Fruit fly (Drosophila melanogaster) whole organism, embryonic: ENCODE results near the gene RabX4.

Experiments
- Bgb ChIP-seq: fragments of 200-800 bp; sonication (Bioruptor generic); IDR thresholded peaks from 2 replicates; pipeline ENCODE4 v1.3.6; 2022; ENCODE audit warnings: missing biosample characterization, missing genetic modification characterization; ENCODE audit not compliant: partially characterized antibody
- BtbVII ChIP-seq: fragments of 200-800 bp; sonication (Bioruptor generic); optimal IDR thresholded peaks from 3 replicates; lab custom pipeline; 2017; ENCODE audit warnings: missing biosample characterization, mild to moderate bottlenecking, missing genetic modification characterization
- CG11085 ChIP-seq: fragments of 200-800 bp; sonication (Bioruptor generic); IDR thresholded peaks from 2 replicates; pipeline ENCODE4 v1.3.6; 2022; ENCODE audit warnings: missing biosample characterization, missing genetic modification characterization
- CG12769 ChIP-seq: fragments of 200-800 bp; sonication (Bioruptor generic); optimal IDR thresholded peaks from 2 replicates; lab custom pipeline; 2019; ENCODE audit warnings: missing biosample characterization, mild to moderate bottlenecking, missing genetic modification characterization, moderate library complexity
- CG13287 ChIP-seq: fragments of 200-800 bp; sonication (Bioruptor generic); IDR thresholded peaks from 2 replicates; pipeline ENCODE4 v1.3.6; 2022; ENCODE audit warnings: missing biosample characterization, missing genetic modification characterization; ENCODE audit not compliant: partially characterized antibody
- CG14667 ChIP-seq: fragments of 200-800 bp; sonication (Bioruptor generic); IDR thresholded peaks from 2 replicates; pipeline ENCODE4 v1.3.6; 2022; ENCODE audit warnings: missing biosample characterization, missing genetic modification characterization
- CG15601 ChIP-seq: fragments of 200-800 bp; sonication (Bioruptor generic); optimal IDR thresholded peaks from 3 replicates; lab custom pipeline; 2019; ENCODE audit warnings: missing biosample characterization, mild to moderate bottlenecking, missing genetic modification characterization, moderate library complexity
- CG17912 ChIP-seq: fragments of 200-800 bp; sonication (Bioruptor generic); optimal IDR thresholded peaks from 2 replicates; lab custom pipeline; 2018; ENCODE audit warnings: missing biosample characterization, mild to moderate bottlenecking, missing genetic modification characterization
- CG32772 ChIP-seq: fragments of 200-800 bp; sonication (Bioruptor generic); IDR thresholded peaks from 2 replicates; pipeline ENCODE4 v1.3.6; 2022; ENCODE audit warnings: missing biosample characterization, missing genetic modification characterization
- CG3281 ChIP-seq: fragments of 200-800 bp; sonication (Bioruptor generic); optimal IDR thresholded peaks from 3 replicates; lab custom pipeline; 2017; ENCODE audit warnings: missing biosample characterization, mild to moderate bottlenecking, missing genetic modification characterization
- CG34224 ChIP-seq: fragments of 200-800 bp; sonication (Bioruptor generic); IDR thresholded peaks from 3 replicates; pipeline ENCODE4 v1.3.6; 2022; ENCODE audit warnings: missing biosample characterization, missing genetic modification characterization; ENCODE audit not compliant: partially characterized antibody
- CG34376 ChIP-seq: fragments of 200-800 bp; sonication (Bioruptor generic); optimal IDR thresholded peaks from 2 replicates; lab custom pipeline; 2018; ENCODE audit warnings: missing biosample characterization, mild to moderate bottlenecking, missing genetic modification characterization
- CG7271 ChIP-seq: fragments of 200-800 bp; sonication (Bioruptor generic); optimal IDR thresholded peaks from 2 replicates; lab custom pipeline; 2018; ENCODE audit warnings: missing biosample characterization, mild to moderate bottlenecking, missing genetic modification characterization, moderate library complexity
- CG8765 ChIP-seq: fragments of 200-800 bp; sonication (Bioruptor generic); IDR thresholded peaks from 2 replicates; pipeline ENCODE4 v1.3.6; 2022; ENCODE audit warnings: missing biosample characterization, missing genetic modification characterization
- CG8924 ChIP-seq: fragments of 200-800 bp; optimal IDR thresholded peaks from 3 replicates; lab custom pipeline; 2019; ENCODE audit warnings: missing biosample characterization, mild to moderate bottlenecking, missing genetic modification characterization, moderate library complexity
- CG8944 ChIP-seq: fragments of 200-800 bp; sonication (Bioruptor generic); optimal IDR thresholded peaks from 3 replicates; lab custom pipeline; 2016; ENCODE audit warnings: missing biosample characterization, missing genetic modification characterization
- CG9817 ChIP-seq: fragments of 200-800 bp; sonication (Bioruptor generic); optimal IDR thresholded peaks from 2 replicates; lab custom pipeline; 2018; ENCODE audit warnings: missing biosample characterization, mild to moderate bottlenecking, missing genetic modification characterization, moderate library complexity
- Deaf1 ChIP-seq: fragments of 200-800 bp; optimal IDR thresholded peaks from 3 replicates; lab custom pipeline; 2019; ENCODE audit warnings: missing biosample characterization, mild to moderate bottlenecking, missing genetic modification characterization, moderate library complexity
- E2f2 ChIP-seq: fragments of 200-800 bp; sonication (Bioruptor generic); IDR thresholded peaks from 2 replicates; pipeline ENCODE4 v1.3.6; 2022; ENCODE audit warnings: missing biosample characterization, missing genetic modification characterization
- Eip74EF ChIP-seq, 2 experiments: fragments of 200-800 bp in 1 of 2; fragments of >200 bp in 1 of 2; sonication (Bioruptor generic) in 1 of 2; optimal IDR thresholded peaks; 2 replicates each; lab custom pipeline; 2017 to 2019; ENCODE audit warnings: missing biosample characterization in 2 of 2, missing genetic modification characterization in 2 of 2, mild to moderate bottlenecking in 1 of 2, moderate library complexity in 1 of 2
- H2.0 ChIP-seq: fragments of 200-800 bp; sonication (Bioruptor generic); IDR thresholded peaks from 2 replicates; pipeline ENCODE4 v1.3.6; 2022; ENCODE audit warnings: missing biosample characterization, missing genetic modification characterization
- HLHmδ ChIP-seq: fragments of 200-800 bp; sonication (Bioruptor generic); optimal IDR thresholded peaks from 2 replicates; lab custom pipeline; 2018; ENCODE audit warnings: missing biosample characterization, mild to moderate bottlenecking, missing genetic modification characterization, moderate library complexity
- Hmr ChIP-seq: fragments of 200-800 bp; sonication (Bioruptor generic); optimal IDR thresholded peaks from 3 replicates; lab custom pipeline; 2017; ENCODE audit warnings: mild to moderate bottlenecking, missing biosample characterization, missing genetic modification reagents, missing genetic modification characterization
- MESR4 ChIP-seq: fragments of 200-800 bp; sonication (Bioruptor generic); optimal IDR thresholded peaks from 2 replicates; lab custom pipeline; 2018; ENCODE audit warnings: missing biosample characterization, mild to moderate bottlenecking, missing genetic modification characterization, moderate library complexity
- Med ChIP-seq: fragments of 200-800 bp; sonication (Bioruptor generic); peaks from one replicate; lab custom pipeline; 2016; ENCODE audit warnings: missing biosample characterization, missing genetic modification characterization, mild to moderate bottlenecking, inconsistent platforms, moderate library complexity
- Myb ChIP-seq: fragments of 200-800 bp; sonication (Bioruptor generic); optimal IDR thresholded peaks from 2 replicates; lab custom pipeline; 2016; ENCODE audit warnings: missing biosample characterization, missing genetic modification characterization
- PHDP ChIP-seq: fragments of 200-800 bp; sonication (Bioruptor generic); optimal IDR thresholded peaks from 3 replicates; lab custom pipeline; 2018; ENCODE audit warnings: missing biosample characterization, mild to moderate bottlenecking, missing genetic modification characterization, moderate library complexity
- Pdp1 ChIP-seq, 2 experiments: fragments of 200-800 bp; sonication (Bioruptor generic); optimal IDR thresholded peaks; 3 replicates each; lab custom pipeline; 2016; ENCODE audit warnings: missing biosample characterization in 2 of 2, missing genetic modification characterization in 2 of 2, mild to moderate bottlenecking in 1 of 2, moderate library complexity in 1 of 2
- Trl ChIP-seq, 3 experiments: fragments of >200 bp in 2 of 3; fragments of 200-800 bp in 1 of 3; sonication (Bioruptor generic) in 1 of 3; optimal IDR thresholded peaks; 2 replicates in 1 of 3; 3 replicates in 2 of 3; lab custom pipeline; 2016 to 2017; ENCODE audit warnings: missing biosample characterization in 1 of 3, missing genetic modification characterization in 1 of 3
- ash1 ChIP-seq: fragments of 200-800 bp; sonication (Bioruptor generic); optimal IDR thresholded peaks from 2 replicates; lab custom pipeline; 2018; ENCODE audit warnings: missing biosample characterization, mild to moderate bottlenecking, missing genetic modification characterization
- bbx ChIP-seq: fragments of 200-800 bp; sonication (Bioruptor generic); IDR thresholded peaks from 2 replicates; pipeline ENCODE4 v1.3.6; 2022; ENCODE audit warnings: missing biosample characterization, missing genetic modification characterization; ENCODE audit not compliant: partially characterized antibody
- chinmo ChIP-seq: fragments of 200-800 bp; sonication (Bioruptor generic); IDR thresholded peaks from 4 replicates; pipeline ENCODE4 v1.3.6; 2022; ENCODE audit warnings: missing biosample characterization, missing genetic modification characterization; ENCODE audit not compliant: partially characterized antibody
- chm ChIP-seq: fragments of 200-800 bp; sonication (Bioruptor generic); IDR thresholded peaks from 2 replicates; pipeline ENCODE4 v1.3.6; 2022; ENCODE audit warnings: missing biosample characterization, missing genetic modification characterization
- ci ChIP-seq: fragments of 200-800 bp; sonication (Bioruptor generic); IDR thresholded peaks from 3 replicates; pipeline ENCODE4 v1.3.6; 2022; ENCODE audit warnings: missing biosample characterization, missing genetic modification characterization
- crc ChIP-seq: fragments of 200-800 bp; sonication (Bioruptor generic); optimal IDR thresholded peaks from 2 replicates; lab custom pipeline; 2016; ENCODE audit warnings: missing biosample characterization, missing genetic modification characterization
- exex ChIP-seq: fragments of 200-800 bp; sonication (Bioruptor generic); optimal IDR thresholded peaks from 4 replicates; lab custom pipeline; 2018; ENCODE audit warnings: missing biosample characterization, mild to moderate bottlenecking, missing genetic modification characterization, moderate library complexity
- h ChIP-seq: fragments of >200 bp; optimal IDR thresholded peaks from 2 replicates; lab custom pipeline; 2017
- kay ChIP-seq: fragments of 200-800 bp; sonication (Bioruptor generic); optimal IDR thresholded peaks from 2 replicates; lab custom pipeline; 2016; ENCODE audit warnings: missing biosample characterization, missing genetic modification characterization
- lmd ChIP-seq: fragments of 200-800 bp; sonication (Bioruptor generic); IDR thresholded peaks from 2 replicates; pipeline ENCODE4 v1.3.6; 2022; ENCODE audit warnings: missing biosample characterization, missing genetic modification characterization
- nau ChIP-seq: fragments of 200-800 bp; sonication (Bioruptor generic); optimal IDR thresholded peaks from 3 replicates; lab custom pipeline; 2017; ENCODE audit warnings: missing biosample characterization, mild to moderate bottlenecking, missing genetic modification characterization, missing genetic modification reagents
- onecut ChIP-seq: fragments of 200-800 bp; sonication (Bioruptor generic); IDR thresholded peaks from 2 replicates; pipeline ENCODE4 v1.3.6; 2022; ENCODE audit warnings: missing biosample characterization, missing genetic modification characterization
- p53 ChIP-seq: fragments of 200-800 bp; sonication (Bioruptor generic); optimal IDR thresholded peaks from 2 replicates; lab custom pipeline; 2016; ENCODE audit warnings: missing biosample characterization, missing genetic modification characterization
- so ChIP-seq: fragments of 200-800 bp; sonication (Bioruptor generic); IDR thresholded peaks from 3 replicates; pipeline ENCODE4 v1.3.6; 2022; ENCODE audit warnings: missing biosample characterization, missing genetic modification characterization
- sob ChIP-seq: fragments of 200-800 bp; sonication (Bioruptor generic); IDR thresholded peaks from 2 replicates; pipeline ENCODE4 v1.3.6; 2022; ENCODE audit warnings: missing biosample characterization, missing genetic modification characterization
- sqz ChIP-seq: fragments of 200-800 bp; sonication (Bioruptor generic); optimal IDR thresholded peaks from 3 replicates; lab custom pipeline; 2018; ENCODE audit warnings: missing biosample characterization, mild to moderate bottlenecking, missing genetic modification characterization
- sug ChIP-seq: fragments of 200-800 bp; optimal IDR thresholded peaks from 2 replicates; lab custom pipeline; 2019; ENCODE audit warnings: missing biosample characterization, mild to moderate bottlenecking, missing genetic modification characterization, moderate library complexity
- vvl ChIP-seq: fragments of 200-800 bp; sonication (Bioruptor generic); IDR thresholded peaks from 2 replicates; pipeline ENCODE4 v1.3.6; 2022; ENCODE audit warnings: missing biosample characterization, missing genetic modification characterization
- zen2 ChIP-seq: fragments of 200-800 bp; sonication (Bioruptor generic); IDR thresholded peaks from 3 replicates; pipeline ENCODE4 v1.3.6; 2022; ENCODE audit warnings: missing biosample characterization, missing genetic modification characterization; ENCODE audit not compliant: partially characterized antibody
- zf30C ChIP-seq: fragments of 200-800 bp; sonication (Bioruptor generic); optimal IDR thresholded peaks from 3 replicates; lab custom pipeline; 2018; ENCODE audit warnings: missing biosample characterization, mild to moderate bottlenecking, missing genetic modification characterization

RabX4 gene

DNA sequence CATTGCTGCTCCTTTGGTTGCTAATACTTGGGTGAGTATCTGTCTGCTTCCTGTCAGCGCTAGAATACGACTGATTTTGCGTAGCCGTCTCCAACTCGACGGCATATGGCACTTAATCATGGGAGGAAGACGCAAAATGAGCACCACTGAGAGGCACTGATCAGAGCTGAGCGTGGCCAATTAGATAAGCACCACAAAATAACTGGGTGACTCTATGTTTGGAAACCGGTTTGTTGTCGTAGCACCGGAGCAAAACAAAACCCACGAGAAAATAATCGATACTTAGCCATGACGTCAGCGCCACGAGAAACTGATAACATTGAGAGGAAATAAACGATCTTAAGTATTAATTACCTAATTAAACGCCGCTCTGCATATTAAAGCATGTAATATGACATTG, 28.7 kb downstream of the RabX4 start, which contains the start of gene Ude (continued):
- TF ChIP-seq Pdp1 (GFP tag; optimal IDR thresholded peaks at IDR 0.05; lab: Kevin White, UChicago) = peak in 1 of 2 experiments; percentile 47
- peak; percentile 41 for TF ChIP-seq PHDP (tag; lab: Kevin White, UChicago)
- no peak for TF ChIP-seq p53 (GFP tag; lab: Kevin White, UChicago)
- peak; percentile 28 for TF ChIP-seq CG13287 (GFP tag; lab: Robert Waterston, UW)
- peak; percentile 26 for TF ChIP-seq Med
- 0 out of 3 replicates have a peak, but pooled peaks have one; percentile 39 for TF ChIP-seq so (GFP tag; lab: Robert Waterston, UW)
- TF ChIP-seq ci (GFP tag; lab: Robert Waterston, UW) = peak; percentile 61; the same call in 2 of the 3 replicates
- no peak for TF ChIP-seq Deaf1
- TF ChIP-seq bbx = 0 out of 2 replicates have a peak, but pooled peaks have one; percentile 12
- TF ChIP-seq BtbVII = peak; percentile 33
- TF ChIP-seq Eip74EF (GFP tag; optimal IDR thresholded peaks at IDR 0.05; lab: Kevin White, UChicago) = no peak
- TF ChIP-seq vvl (GFP tag; lab: Robert Waterston, UW) = peak; percentile 19; the same call in 1 of the 2 replicates
- no peak for TF ChIP-seq sug (tag; lab: Kevin White, UChicago)
- TF ChIP-seq HLHmδ (GFP tag; lab: Kevin White, UChicago) = no peak
- TF ChIP-seq Trl (optimal IDR thresholded peaks at IDR 0.05; lab: Kevin White, UChicago) = peak in 1 of 2 experiments; percentile 63
- no peak for TF ChIP-seq Trl (GFP tag; optimal IDR thresholded peaks at IDR 0.05; lab: Kevin White, UChicago)
- peak; percentile 85; the same call in 2 of the 4 replicates for TF ChIP-seq chinmo (GFP tag; lab: Robert Waterston, UW)
- peak; percentile 49; the same call in 1 of the 2 replicates for TF ChIP-seq chm
- no peak for TF ChIP-seq exex
- no peak for TF ChIP-seq zen2
- TF ChIP-seq onecut (GFP tag; lab: Robert Waterston, UW) = peak; percentile 99
- no peak for TF ChIP-seq zf30C (GFP tag; lab: Kevin White, UChicago)
- TF ChIP-seq MESR4 (GFP tag; lab: Kevin White, UChicago) = peak; percentile 1
- TF ChIP-seq CG34376 (GFP tag; lab: Kevin White, UChicago) = peak; percentile 27
- TF ChIP-seq CG8765 (GFP tag; lab: Robert Waterston, UW) = no peak
- TF ChIP-seq sob (GFP tag; lab: Robert Waterston, UW) = 0 out of 2 replicates have a peak, but pooled peaks have one; percentile 11
- TF ChIP-seq CG34224 (GFP tag; lab: Robert Waterston, UW) = peak; percentile 42; the same call in 2 of the 3 replicates

DNA sequence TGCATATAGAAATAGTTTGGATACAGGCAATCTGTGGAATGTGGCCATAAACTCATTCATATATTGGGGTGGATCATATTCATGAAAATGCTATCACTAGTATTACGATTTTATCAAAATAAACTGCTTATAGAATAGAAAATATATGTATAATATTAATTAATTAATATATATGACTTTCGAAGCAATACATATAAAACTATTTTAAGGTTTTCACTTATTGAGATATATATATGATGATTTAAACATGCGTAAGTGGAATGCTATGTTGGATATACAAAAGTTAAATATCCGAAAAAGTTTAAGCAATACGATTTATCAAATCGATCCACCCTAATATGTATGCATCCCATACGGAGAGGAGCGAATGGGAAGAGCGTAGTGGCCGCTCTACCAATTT, 29.6 kb downstream of the RabX4 start:
- no peak for TF ChIP-seq Hmr (GFP tag; lab: Kevin White, UChicago)
- TF ChIP-seq Bgb = no peak
- no peak for TF ChIP-seq CG32772 (GFP tag; lab: Robert Waterston, UW)
- TF ChIP-seq CG11085 = no peak
- TF ChIP-seq CG8924 (tag; lab: Kevin White, UChicago) = peak; percentile 52
- TF ChIP-seq nau (GFP tag; lab: Kevin White, UChicago) = no peak
- TF ChIP-seq CG3281 (GFP tag; lab: Kevin White, UChicago) = peak; percentile 33
- no peak for TF ChIP-seq H2.0 (GFP tag; lab: Robert Waterston, UW)
- TF ChIP-seq lmd = 0 out of 2 replicates have a peak, but pooled peaks have one; percentile 15
- TF ChIP-seq h (lab: Kevin White, UChicago) = no peak
- TF ChIP-seq Myb = no peak
- no peak for TF ChIP-seq CG17912 (GFP tag; lab: Kevin White, UChicago)
- peak; percentile 4 for TF ChIP-seq sug (tag; lab: Kevin White, UChicago)
- TF ChIP-seq sqz (GFP tag; lab: Kevin White, UChicago) = no peak
- no peak for TF ChIP-seq ash1 (GFP tag; lab: Kevin White, UChicago)
- TF ChIP-seq CG8944 (GFP tag; lab: Kevin White, UChicago) = no peak
- TF ChIP-seq E2f2 = no peak; the same call in 1 of the 2 replicates
- no peak for TF ChIP-seq kay
- peak; percentile 3 for TF ChIP-seq CG9817 (tag; lab: Kevin White, UChicago)
- TF ChIP-seq CG15601 (tag; lab: Kevin White, UChicago) = no peak
- TF ChIP-seq CG14667 (GFP tag; lab: Robert Waterston, UW) = no peak
- peak; percentile 2 to 21 for TF ChIP-seq Trl (optimal IDR thresholded peaks at IDR 0.05; lab: Kevin White, UChicago)
- TF ChIP-seq Trl (GFP tag; optimal IDR thresholded peaks at IDR 0.05; lab: Kevin White, UChicago) = no peak
- TF ChIP-seq crc = no peak
- no peak for TF ChIP-seq bbx
- no peak for TF ChIP-seq CG12769 (tag; lab: Kevin White, UChicago)
- TF ChIP-seq CG7271 (tag; lab: Kevin White, UChicago) = no peak
